Worm (Caenorhabditis elegans) whole organism, early embryonic: ENCODE measurements around the gene C46C11.4.

Experiments used
- B0310.2 ChIP-seq: sonication (generic microtip); optimal IDR thresholded peaks from 2 replicates; lab custom pipeline; 2016; ENCODE audit warnings: mild to moderate bottlenecking, missing genetic modification characterization, missing compliant biosample characterization
- aly-1 ChIP-seq: sonication (generic microtip); optimal IDR thresholded peaks from 2 replicates; lab custom pipeline; 2016; ENCODE audit warnings: missing genetic modification characterization, missing compliant biosample characterization
- ama-1 ChIP-seq: fragments of 150-350 bp; optimal IDR thresholded peaks from 2 replicates; lab custom pipeline; 2014
- ceh-13 ChIP-seq: fragments of 200-800 bp; sonication (Bioruptor generic); optimal IDR thresholded peaks from 2 replicates; lab custom pipeline; 2018; ENCODE audit warnings: mild to moderate bottlenecking, missing genetic modification characterization, missing compliant biosample characterization
- ets-7 ChIP-seq: sonication (generic microtip); optimal IDR thresholded peaks from 2 replicates; lab custom pipeline; 2016; ENCODE audit warnings: missing genotype, missing genetic modification characterization, missing compliant biosample characterization
- flt-1 ChIP-seq: fragments of 200-800 bp; sonication (Bioruptor generic); IDR thresholded peaks from 2 replicates; pipeline ENCODE4 v1.3.6; 2022; ENCODE audit warnings: missing genetic modification characterization, missing compliant biosample characterization
- hmbx-1 ChIP-seq: sonication (generic microtip); optimal IDR thresholded peaks from 2 replicates; lab custom pipeline; 2016; ENCODE audit warnings: mild to moderate bottlenecking, missing genetic modification characterization, missing compliant biosample characterization
- hnd-1 ChIP-seq: sonication (generic microtip); optimal IDR thresholded peaks from 2 replicates; lab custom pipeline; 2016; ENCODE audit warnings: missing genetic modification characterization, missing compliant biosample characterization
- scrt-1 ChIP-seq: fragments of 200-800 bp; sonication (Bioruptor generic); IDR thresholded peaks from 2 replicates; pipeline ENCODE4 v1.3.6; 2022; ENCODE audit warnings: missing genetic modification characterization, missing compliant biosample characterization
- sea-1 ChIP-seq: fragments of 200-800 bp; sonication (Bioruptor generic); conservative IDR thresholded peaks from 2 replicates; pipeline ENCODE4 v1.3.6; 2022; ENCODE audit warnings: missing genetic modification characterization, missing compliant biosample characterization
- tbx-11 ChIP-seq: fragments of 200-800 bp; sonication (Bioruptor generic); IDR thresholded peaks from 2 replicates; pipeline ENCODE4 v1.3.6; 2022; ENCODE audit warnings: missing genetic modification characterization, missing compliant biosample characterization
- tbx-37 ChIP-seq: fragments of 200-800 bp; sonication (Bioruptor generic); conservative IDR thresholded peaks from 2 replicates; pipeline ENCODE4 v1.3.6; 2022; ENCODE audit warnings: missing genetic modification reagents, missing genetic modification characterization, missing compliant biosample characterization
- tra-4 ChIP-seq: sonication (generic microtip); optimal IDR thresholded peaks from 2 replicates; lab custom pipeline; 2017; ENCODE audit warnings: missing genetic modification characterization, missing compliant biosample characterization

- TF ChIP-seq ama-1 (lab: Kevin White, UChicago) (no peak), hnd-1 (no peak), sea-1 (GFP tag; lab: Robert Waterston, UW) (no peak), scrt-1 (GFP tag; lab: Robert Waterston, UW) (no peak), B0310.2 (tag; lab: Kevin White, UChicago) (no peak), hmbx-1 (tag; lab: Kevin White, UChicago) (no peak), tbx-11 (GFP tag; lab: Robert Waterston, UW) (no peak), flt-1 (GFP tag; lab: Robert Waterston, UW) (no peak), aly-1 (no peak), tra-4 (tag; lab: Kevin White, UChicago) (no peak), ceh-13 (GFP tag; lab: Kevin White, UChicago) (no peak), ets-7 (no peak), tbx-37 (no peak)
Observed at ce11 chrX:4651428-4651827, 4.4 kb upstream of the C46C11.4 start.
